Worm (Caenorhabditis elegans) whole organism, young adult: Measurements from ENCODE around the gene T04C12.9.

Experiments
- C06A6.2 ChIP-seq: fragments of 200-800 bp; sonication (Bioruptor generic); conservative IDR thresholded peaks from 2 replicates; pipeline ENCODE4 v1.3.6; 2022; ENCODE audit warnings: missing genetic modification characterization, missing compliant biosample characterization
- F23B12.7 ChIP-seq: sonication (generic microtip); optimal IDR thresholded peaks from 2 replicates; lab custom pipeline; 2017; ENCODE audit warnings: missing genetic modification characterization, mild to moderate bottlenecking, missing compliant biosample characterization, antibody characterized with exemption, moderate library complexity; ENCODE audit not compliant: insufficient read depth
- F33H1.4 ChIP-seq: fragments of 200-800 bp; sonication (Bioruptor generic); IDR thresholded peaks from 2 replicates; pipeline ENCODE4 v1.3.6; 2022; ENCODE audit warnings: missing genetic modification reagents, missing genetic modification characterization, missing compliant biosample characterization
- F39B2.1 ChIP-seq: fragments of 200-800 bp; sonication (Bioruptor generic); IDR thresholded peaks from 2 replicates; pipeline ENCODE4 v1.3.6; 2022; ENCODE audit warnings: missing genetic modification reagents, missing genetic modification characterization, missing compliant biosample characterization
- F49E8.2 ChIP-seq: sonication (generic microtip); optimal IDR thresholded peaks from 3 replicates; lab custom pipeline; 2017; ENCODE audit warnings: missing genetic modification characterization, mild to moderate bottlenecking, missing compliant biosample characterization, antibody characterized with exemption, moderate library complexity; ENCODE audit not compliant: insufficient read depth
- F52B5.7 ChIP-seq: sonication (generic microtip); optimal IDR thresholded peaks from 2 replicates; lab custom pipeline; 2016; ENCODE audit warnings: mild to moderate bottlenecking, missing genetic modification characterization, missing compliant biosample characterization
- Y79H2A.3 ChIP-seq: fragments of 200-800 bp; sonication (Bioruptor generic); conservative IDR thresholded peaks from 2 replicates; pipeline ENCODE4 v1.3.6; 2022; ENCODE audit warnings: missing genetic modification reagents, missing genetic modification characterization, missing compliant biosample characterization
- attf-6 ChIP-seq: fragments of 200-800 bp; sonication (Bioruptor generic); IDR thresholded peaks from 2 replicates; pipeline ENCODE4 v1.3.6; 2022; ENCODE audit warnings: missing genetic modification reagents, missing genetic modification characterization, missing compliant biosample characterization
- ccch-3 ChIP-seq: fragments of 200-800 bp; sonication (Bioruptor generic); optimal IDR thresholded peaks from 2 replicates; lab custom pipeline; 2018; ENCODE audit warnings: mild to moderate bottlenecking, missing genetic modification characterization, missing compliant biosample characterization
- cebp-1 ChIP-seq, 2 experiments: fragments of 200-800 bp in 1 of 2; sonication (Bioruptor generic) in 1 of 2; sonication (generic microtip) in 1 of 2; IDR thresholded peaks in 1 of 2; optimal IDR thresholded peaks in 1 of 2; 2 replicates each; pipeline versions ENCODE4 v1.3.6 to Lab custom; 2017 to 2022; ENCODE audit warnings: missing compliant biosample characterization in 2 of 2, missing genetic modification characterization in 2 of 2, mild to moderate bottlenecking in 1 of 2, missing genetic modification reagents in 1 of 2, moderate library complexity in 1 of 2
- ceh-27 ChIP-seq: fragments of 200-800 bp; sonication (Bioruptor generic); optimal IDR thresholded peaks from 2 replicates; lab custom pipeline; 2018; ENCODE audit warnings: mild to moderate bottlenecking, missing genetic modification characterization, moderate library complexity, missing compliant biosample characterization
- ceh-58 ChIP-seq: fragments of 200-800 bp; sonication (Bioruptor generic); IDR thresholded peaks from 2 replicates; pipeline ENCODE4 v1.3.6; 2022; ENCODE audit warnings: missing genetic modification characterization, missing compliant biosample characterization
- ceh-91 ChIP-seq: fragments of 200-800 bp; sonication (Bioruptor generic); IDR thresholded peaks from 2 replicates; pipeline ENCODE4 v1.3.6; 2022; ENCODE audit warnings: missing genetic modification reagents, missing genetic modification characterization, missing compliant biosample characterization
- dox-1 ChIP-seq: fragments of 200-800 bp; sonication (Bioruptor generic); IDR thresholded peaks from 2 replicates; pipeline ENCODE4 v1.3.6; 2022; ENCODE audit warnings: missing genetic modification reagents, missing genetic modification characterization, missing compliant biosample characterization
- dpff-1 ChIP-seq: sonication (generic microtip); optimal IDR thresholded peaks from 2 replicates; lab custom pipeline; 2017; ENCODE audit warnings: mild to moderate bottlenecking, missing genetic modification characterization, missing compliant biosample characterization
- efl-1 ChIP-seq: fragments of 150-350 bp; optimal IDR thresholded peaks from 2 replicates; lab custom pipeline; 2014; ENCODE audit warnings: missing biosample characterization, missing genetic modification reagents, missing genetic modification characterization
- egrh-3 ChIP-seq: fragments of 200-800 bp; sonication (Bioruptor generic); IDR thresholded peaks from 2 replicates; pipeline ENCODE4 v1.3.6; 2022; ENCODE audit warnings: missing genetic modification reagents, missing genetic modification characterization, missing compliant biosample characterization
- ekl-4 ChIP-seq: fragments of 200-800 bp; sonication (Bioruptor generic); IDR thresholded peaks from 2 replicates; pipeline ENCODE4 v1.3.6; 2022; ENCODE audit warnings: missing genetic modification reagents, missing genetic modification characterization, missing compliant biosample characterization
- fkh-3 ChIP-seq: sonication (generic microtip); optimal IDR thresholded peaks from 2 replicates; lab custom pipeline; 2016; ENCODE audit warnings: mild to moderate bottlenecking, missing genetic modification characterization, missing compliant biosample characterization
- him-1 ChIP-seq: sonication (generic microtip); optimal IDR thresholded peaks from 2 replicates; lab custom pipeline; 2016; ENCODE audit warnings: missing genotype, missing genetic modification reagents, missing genetic modification characterization, missing compliant biosample characterization
- hmg-1.2 ChIP-seq: fragments of 200-800 bp; sonication (Bioruptor generic); IDR thresholded peaks from 2 replicates; pipeline ENCODE4 v1.3.6; 2022; ENCODE audit warnings: missing genetic modification reagents, missing genetic modification characterization, missing compliant biosample characterization
- let-607 ChIP-seq, 2 experiments: fragments of 200-800 bp in 1 of 2; sonication (Bioruptor generic) in 1 of 2; sonication (generic microtip) in 1 of 2; optimal IDR thresholded peaks; 2 replicates each; lab custom pipeline; 2016 to 2018; ENCODE audit warnings: mild to moderate bottlenecking in 2 of 2, missing compliant biosample characterization in 2 of 2, missing genetic modification characterization in 2 of 2, moderate library complexity in 2 of 2, missing genotype in 1 of 2
- lin-26 ChIP-seq: fragments of 200-800 bp; sonication (Bioruptor generic); IDR thresholded peaks from 2 replicates; pipeline ENCODE4 v1.3.6; 2022; ENCODE audit warnings: missing genetic modification reagents, missing genetic modification characterization, missing compliant biosample characterization
- lin-35 ChIP-seq, 3 experiments: fragments of 150-350 bp in 2 of 3; sonication (generic microtip) in 1 of 3; optimal IDR thresholded peaks; 2 replicates each; lab custom pipeline; 2014 to 2018; ENCODE audit warnings: missing biosample characterization in 3 of 3, missing genetic modification characterization in 3 of 3, missing genetic modification reagents in 3 of 3
- madf-10 ChIP-seq: sonication (generic microtip); optimal IDR thresholded peaks from 2 replicates; lab custom pipeline; 2016; ENCODE audit warnings: mild to moderate bottlenecking, missing genetic modification characterization, missing compliant biosample characterization
- mcd-1 ChIP-seq: fragments of 200-800 bp; sonication (Bioruptor generic); IDR thresholded peaks from 2 replicates; pipeline ENCODE4 v1.3.6; 2022; ENCODE audit warnings: missing genetic modification reagents, missing genetic modification characterization, missing compliant biosample characterization
- mxl-1 ChIP-seq: sonication (generic microtip); optimal IDR thresholded peaks from 2 replicates; lab custom pipeline; 2016; ENCODE audit warnings: missing genetic modification characterization, missing compliant biosample characterization
- nfya-1 ChIP-seq: sonication (generic microtip); optimal IDR thresholded peaks from 2 replicates; lab custom pipeline; 2017; ENCODE audit warnings: antibody characterized with exemption, missing compliant biosample characterization, missing genetic modification characterization, borderline replicate concordance; ENCODE audit not compliant: insufficient read depth
- nfyb-1 ChIP-seq: fragments of 200-800 bp; sonication (Bioruptor generic); IDR thresholded peaks from 2 replicates; pipeline ENCODE4 v1.3.6; 2022; ENCODE audit warnings: missing genetic modification reagents, missing genetic modification characterization, missing compliant biosample characterization
- nhr-80 ChIP-seq: sonication (generic microtip); optimal IDR thresholded peaks from 2 replicates; lab custom pipeline; 2016; ENCODE audit warnings: missing genetic modification characterization, missing compliant biosample characterization
- pbrm-1 ChIP-seq: fragments of 200-800 bp; sonication (Bioruptor generic); IDR thresholded peaks from 2 replicates; pipeline ENCODE4 v1.3.6; 2022; ENCODE audit warnings: missing genetic modification reagents, missing genetic modification characterization, missing compliant biosample characterization
- sea-2 ChIP-seq: fragments of 200-800 bp; sonication (Bioruptor generic); IDR thresholded peaks from 2 replicates; pipeline ENCODE4 v1.3.6; 2022; ENCODE audit warnings: missing genetic modification characterization, missing compliant biosample characterization
- snpc-3.4 ChIP-seq: sonication (generic microtip); optimal IDR thresholded peaks from 2 replicates; lab custom pipeline; 2017; ENCODE audit warnings: missing genetic modification characterization, mild to moderate bottlenecking, missing compliant biosample characterization, antibody characterized with exemption, moderate library complexity, missing genotype, missing genetic modification reagents
- tbp1 ChIP-seq: fragments of 200-800 bp; sonication (Bioruptor generic); optimal IDR thresholded peaks from 2 replicates; lab custom pipeline; 2018; ENCODE audit warnings: mild to moderate bottlenecking, missing genetic modification characterization, missing compliant biosample characterization
- xnd-1 ChIP-seq: sonication (generic microtip); optimal IDR thresholded peaks from 2 replicates; lab custom pipeline; 2016; ENCODE audit warnings: missing genotype, missing genetic modification reagents, missing genetic modification characterization, missing compliant biosample characterization
- zfh-2 ChIP-seq: fragments of 200-800 bp; sonication (Bioruptor generic); conservative IDR thresholded peaks from 2 replicates; pipeline ENCODE4 v1.3.6; 2022; ENCODE audit warnings: missing genetic modification reagents, missing genetic modification characterization, missing compliant biosample characterization

Gene T04C12.9

DNA sequence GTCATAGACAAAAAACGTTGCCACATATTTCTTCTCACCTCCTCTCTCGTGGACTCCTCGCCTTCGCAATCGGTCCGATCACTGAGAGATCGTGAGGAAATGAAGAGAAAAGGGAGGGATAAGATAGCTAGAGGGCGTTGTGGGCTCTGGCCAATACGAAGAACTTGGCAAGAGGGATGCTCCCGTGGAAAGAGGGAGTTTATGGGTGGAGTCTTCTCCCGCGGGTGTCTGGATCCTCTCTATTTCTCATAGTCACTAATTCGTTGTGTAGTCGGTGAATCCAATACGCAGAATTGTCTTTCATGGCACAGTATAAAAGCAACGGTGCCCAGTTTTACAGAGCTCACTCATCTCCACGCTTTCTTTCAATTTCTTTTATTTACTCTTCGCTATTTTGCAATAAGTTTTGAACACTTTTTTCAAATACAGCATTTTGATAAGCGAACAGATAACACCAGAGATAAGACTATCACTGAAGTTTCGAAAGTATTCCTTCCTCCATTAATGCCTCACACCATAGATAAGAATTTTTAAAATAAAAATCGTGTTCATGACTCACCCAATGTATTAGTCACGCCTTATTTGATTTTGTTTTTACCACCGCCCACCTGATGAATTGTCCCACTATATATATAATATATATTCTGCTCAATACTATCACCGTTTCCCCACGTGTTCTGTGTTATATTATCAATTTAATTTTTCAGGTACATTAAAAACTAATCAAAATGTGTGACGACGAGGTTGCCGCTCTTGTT, 17.5 kb upstream of the T04C12.9 start, which contains the start of gene act-1:
act-1 (plus strand) TSS at position 708 of the 758 bp plus-strand sequence.
- no peak for TF ChIP-seq snpc-3.4 (tag; lab: Kevin White, UChicago)
- no peak for TF ChIP-seq Y79H2A.3
- TF ChIP-seq dpff-1 (tag; lab: Kevin White, UChicago) = no peak
- TF ChIP-seq cebp-1 (GFP tag; IDR thresholded peaks at IDR 0.05; lab: Robert Waterston, UW) = no peak
- peak; percentile 7 for TF ChIP-seq cebp-1 (tag; optimal IDR thresholded peaks at IDR 0.05; lab: Kevin White, UChicago)
- no peak for TF ChIP-seq ceh-58 (GFP tag; lab: Robert Waterston, UW)
- TF ChIP-seq ceh-27 (GFP tag; lab: Kevin White, UChicago) = peak; percentile 4
- no peak for TF ChIP-seq efl-1 (GFP tag; lab: Kevin White, UChicago)
- TF ChIP-seq dox-1 (GFP tag; lab: Robert Waterston, UW) = no peak
- peak; percentile 83 for TF ChIP-seq zfh-2 (GFP tag; lab: Robert Waterston, UW)
- TF ChIP-seq mcd-1 (GFP tag; lab: Robert Waterston, UW) = peak; percentile 33; the same call in 1 of the 2 replicates
- TF ChIP-seq ekl-4 (GFP tag; lab: Robert Waterston, UW) = no peak
- no peak for TF ChIP-seq F52B5.7 (tag; lab: Kevin White, UChicago)
- no peak for TF ChIP-seq C06A6.2
- peak; percentile 23; the same call in 1 of the 2 replicates for TF ChIP-seq hmg-1.2 (GFP tag; lab: Robert Waterston, UW)
- TF ChIP-seq attf-6 = no peak
- TF ChIP-seq F33H1.4 (GFP tag; lab: Robert Waterston, UW) = no peak
- TF ChIP-seq fkh-3 (tag; lab: Kevin White, UChicago) = no peak
- no peak for TF ChIP-seq F39B2.1 (GFP tag; lab: Robert Waterston, UW)
- no peak for TF ChIP-seq lin-35 (GFP tag; optimal IDR thresholded peaks at IDR 0.05; lab: Kevin White, UChicago)
- no peak for TF ChIP-seq mxl-1 (tag; lab: Kevin White, UChicago)
- no peak for TF ChIP-seq him-1 (tag; lab: Kevin White, UChicago)
- no peak for TF ChIP-seq F23B12.7
- no peak for TF ChIP-seq lin-26 (GFP tag; lab: Robert Waterston, UW)
- no peak for TF ChIP-seq tbp1 (GFP tag; lab: Kevin White, UChicago)
- no peak for TF ChIP-seq let-607 (tag; optimal IDR thresholded peaks at IDR 0.05; lab: Kevin White, UChicago)
- no peak for TF ChIP-seq F49E8.2 (tag; lab: Kevin White, UChicago)
- TF ChIP-seq nfya-1 (tag; lab: Kevin White, UChicago) = no peak
- peak; percentile 20 for TF ChIP-seq nhr-80 (tag; lab: Kevin White, UChicago)
- no peak for TF ChIP-seq egrh-3
- no peak for TF ChIP-seq madf-10 (tag; lab: Kevin White, UChicago)
- no peak for TF ChIP-seq sea-2 (GFP tag; lab: Robert Waterston, UW)
- TF ChIP-seq xnd-1 (tag; lab: Kevin White, UChicago) = no peak
- no peak for TF ChIP-seq nfyb-1
- TF ChIP-seq pbrm-1 (GFP tag; lab: Robert Waterston, UW) = 0 out of 2 replicates have a peak, but pooled peaks have one; percentile 40
- TF ChIP-seq ceh-91 (GFP tag; lab: Robert Waterston, UW) = no peak

DNA sequence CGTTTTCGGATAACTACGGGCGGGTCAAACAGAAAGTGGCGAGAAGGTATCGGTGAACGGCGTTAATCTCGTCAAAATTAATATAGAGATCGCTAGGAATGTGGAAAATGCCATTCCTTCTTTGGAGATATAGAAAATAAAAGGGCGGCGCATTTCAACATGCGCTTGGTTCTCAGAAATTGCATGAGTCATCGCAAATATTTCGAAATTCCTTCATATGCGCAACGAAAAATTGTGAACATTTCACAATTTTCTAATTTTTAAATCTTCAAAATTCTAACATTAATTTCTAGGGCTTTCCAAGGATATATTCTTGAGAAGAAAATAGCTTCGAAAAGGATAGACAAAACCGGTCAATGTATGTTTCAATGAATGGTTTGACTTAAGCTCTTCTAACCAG, 15.9 kb upstream of the T04C12.9 start:
- TF ChIP-seq cebp-1 (GFP tag; IDR thresholded peaks at IDR 0.05; lab: Robert Waterston, UW) (no peak), cebp-1 (tag; optimal IDR thresholded peaks at IDR 0.05; lab: Kevin White, UChicago) (peak; percentile 82), let-607 (tag; optimal IDR thresholded peaks at IDR 0.05; lab: Kevin White, UChicago) (no peak), ccch-3 (GFP tag; lab: Kevin White, UChicago) (no peak)
